Fruit fly (Drosophila melanogaster) whole organism, wandering third instar larva: ENCODE data around the gene Acsf3.

Source experiments
- Abd-B ChIP-seq: fragments of >200 bp; optimal IDR thresholded peaks from 2 replicates; lab custom pipeline; 2017; ENCODE audit warnings: missing biosample characterization, missing genetic modification characterization
- CG32264 ChIP-seq: fragments of 200-800 bp; sonication (Bioruptor generic); optimal IDR thresholded peaks from 2 replicates; lab custom pipeline; 2016; ENCODE audit warnings: missing biosample characterization, missing genetic modification characterization
- CG9705 ChIP-seq: fragments of 200-800 bp; sonication (Bioruptor generic); optimal IDR thresholded peaks from 2 replicates; lab custom pipeline; 2018; ENCODE audit warnings: missing biosample characterization, mild to moderate bottlenecking, missing genetic modification characterization
- CrebA ChIP-seq: fragments of 200-800 bp; sonication (Bioruptor generic); optimal IDR thresholded peaks from 2 replicates; lab custom pipeline; 2016; ENCODE audit warnings: missing biosample characterization, mild to moderate bottlenecking, missing genetic modification characterization, borderline replicate concordance
- Dfd ChIP-seq: fragments of >200 bp; optimal IDR thresholded peaks from 2 replicates; lab custom pipeline; 2017; ENCODE audit warnings: missing biosample characterization, missing genetic modification characterization
- Dif ChIP-seq: fragments of 200-275, 200-300 bp; sonication (Bioruptor generic); optimal IDR thresholded peaks from 2 replicates; lab custom pipeline; 2018; ENCODE audit warnings: missing biosample characterization, missing genetic modification characterization; ENCODE audit not compliant: partially characterized antibody
- GATAd ChIP-seq: sonication (Bioruptor generic); optimal IDR thresholded peaks from 2 replicates; lab custom pipeline; 2016; ENCODE audit warnings: missing biosample characterization, missing genetic modification characterization
- HLH106 ChIP-seq: fragments of 200-800 bp; optimal IDR thresholded peaks from 3 replicates; lab custom pipeline; 2019; ENCODE audit warnings: missing biosample characterization, mild to moderate bottlenecking, missing genetic modification characterization, moderate library complexity
- Hnf4 ChIP-seq: fragments of 200-800 bp; sonication (Bioruptor generic); optimal IDR thresholded peaks from 2 replicates; lab custom pipeline; 2016; ENCODE audit warnings: missing biosample characterization, mild to moderate bottlenecking, missing genetic modification characterization
- Hr78 ChIP-seq: fragments of >200 bp; optimal IDR thresholded peaks from 2 replicates; lab custom pipeline; 2017; ENCODE audit warnings: missing biosample characterization, missing genetic modification characterization
- Hr83 ChIP-seq: fragments of 200-300 bp; sonication (Bioruptor generic); optimal IDR thresholded peaks from 2 replicates; lab custom pipeline; 2016; ENCODE audit warnings: missing biosample characterization, mild to moderate bottlenecking, missing genetic modification characterization, moderate library complexity; ENCODE audit not compliant: poor library complexity, severe bottlenecking
- Jra ChIP-seq: sonication (Bioruptor generic); optimal IDR thresholded peaks from 2 replicates; lab custom pipeline; 2016; ENCODE audit warnings: missing biosample characterization, missing genetic modification characterization
- Mio ChIP-seq: sonication (Bioruptor generic); optimal IDR thresholded peaks from 2 replicates; lab custom pipeline; 2016; ENCODE audit warnings: missing biosample characterization, missing genetic modification characterization
- Myc ChIP-seq: fragments of >200 bp; optimal IDR thresholded peaks from 2 replicates; lab custom pipeline; 2017
- N ChIP-seq: fragments of >200 bp; optimal IDR thresholded peaks from 2 replicates; lab custom pipeline; 2018; ENCODE audit warnings: missing biosample characterization, missing external identifiers, missing genetic modification characterization
- OdsH ChIP-seq: fragments of 200-800 bp; sonication (Bioruptor generic); optimal IDR thresholded peaks from 2 replicates; lab custom pipeline; 2016; ENCODE audit warnings: missing biosample characterization, mild to moderate bottlenecking, missing genetic modification characterization
- Rel ChIP-seq, 2 experiments: fragments of 200-800 bp; sonication (Bioruptor generic) in 1 of 2; optimal IDR thresholded peaks; 2 replicates in 1 of 2; 3 replicates in 1 of 2; lab custom pipeline; 2016 to 2019; ENCODE audit warnings: mild to moderate bottlenecking in 2 of 2, missing biosample characterization in 2 of 2, missing genetic modification characterization in 2 of 2, moderate library complexity in 1 of 2
- Sp1 ChIP-seq: fragments of 200-800 bp; sonication (Bioruptor generic); optimal IDR thresholded peaks from 3 replicates; lab custom pipeline; 2019; ENCODE audit warnings: missing biosample characterization, mild to moderate bottlenecking, missing genetic modification characterization, moderate library complexity
- Vsx2 ChIP-seq: fragments of 200-300, 225-300 bp; sonication (Bioruptor generic); optimal IDR thresholded peaks from 2 replicates; lab custom pipeline; 2018; ENCODE audit warnings: missing biosample characterization, missing genetic modification characterization; ENCODE audit not compliant: partially characterized antibody
- br ChIP-seq: fragments of 200-800 bp; sonication (Bioruptor generic); optimal IDR thresholded peaks from 2 replicates; lab custom pipeline; 2016; ENCODE audit warnings: missing biosample characterization, missing genetic modification characterization
- brk ChIP-seq: fragments of 200-800 bp; sonication (Bioruptor generic); optimal IDR thresholded peaks from 2 replicates; lab custom pipeline; 2016; ENCODE audit warnings: missing biosample characterization, mild to moderate bottlenecking, missing genetic modification characterization
- dl ChIP-seq, 2 experiments: fragments of 175-275, 200-275 bp in 1 of 2; fragments of 200-275 bp in 1 of 2; sonication (Bioruptor generic); optimal IDR thresholded peaks; lab custom pipeline; 2018; ENCODE audit warnings: mild to moderate bottlenecking in 2 of 2, missing biosample characterization in 2 of 2, missing genetic modification characterization in 2 of 2, moderate library complexity in 2 of 2; ENCODE audit not compliant: partially characterized antibody in 2 of 2, insufficient read depth in 1 of 2
- dmrt93B ChIP-seq: fragments of 200-800 bp; sonication (Bioruptor generic); optimal IDR thresholded peaks from 2 replicates; lab custom pipeline; 2018; ENCODE audit warnings: missing biosample characterization, mild to moderate bottlenecking, missing genetic modification characterization
- dsf ChIP-seq: sonication (Bioruptor generic); optimal IDR thresholded peaks from 2 replicates; lab custom pipeline; 2016; ENCODE audit warnings: missing biosample characterization, missing genetic modification characterization, borderline replicate concordance
- ey ChIP-seq: fragments of 200-800 bp; sonication (Bioruptor generic); optimal IDR thresholded peaks from 2 replicates; lab custom pipeline; 2016; ENCODE audit warnings: missing biosample characterization, missing genetic modification characterization
- foxo ChIP-seq, 2 experiments: fragments of 200-800 bp; sonication (Bioruptor generic); optimal IDR thresholded peaks; 2 replicates in 1 of 2; 3 replicates in 1 of 2; lab custom pipeline; 2016 to 2017; ENCODE audit warnings: missing biosample characterization in 2 of 2, missing genetic modification characterization in 2 of 2
- fru ChIP-seq: fragments of 200-800 bp; sonication (Bioruptor generic); optimal IDR thresholded peaks from 3 replicates; lab custom pipeline; 2016; ENCODE audit warnings: missing biosample characterization, mild to moderate bottlenecking, missing genetic modification characterization
- h ChIP-seq: fragments of 200-800 bp; sonication (Bioruptor generic); optimal IDR thresholded peaks from 3 replicates; lab custom pipeline; 2016; ENCODE audit warnings: missing biosample characterization, mild to moderate bottlenecking, missing genetic modification characterization
- jim ChIP-seq: fragments of 175-275, 200-325 bp; sonication (Bioruptor generic); optimal IDR thresholded peaks from 2 replicates; lab custom pipeline; 2016; ENCODE audit warnings: missing biosample characterization, mild to moderate bottlenecking, missing genetic modification characterization
- lola ChIP-seq: fragments of >200 bp; optimal IDR thresholded peaks from 2 replicates; lab custom pipeline; 2017; ENCODE audit warnings: missing biosample characterization, missing genetic modification characterization
- pan ChIP-seq: fragments of >200 bp; optimal IDR thresholded peaks from 2 replicates; lab custom pipeline; 2017
- psq ChIP-seq: fragments of 200-800 bp; sonication (Bioruptor generic); optimal IDR thresholded peaks from 3 replicates; lab custom pipeline; 2017; ENCODE audit warnings: missing biosample characterization, mild to moderate bottlenecking, missing genetic modification characterization, moderate library complexity
- rgr ChIP-seq: fragments of 200-800 bp; sonication (Bioruptor generic); optimal IDR thresholded peaks from 3 replicates; lab custom pipeline; 2016; ENCODE audit warnings: missing biosample characterization, mild to moderate bottlenecking, missing genetic modification characterization
- sage ChIP-seq: fragments of 200-800 bp; sonication (Bioruptor generic); optimal IDR thresholded peaks from 2 replicates; lab custom pipeline; 2016; ENCODE audit warnings: missing biosample characterization, mild to moderate bottlenecking, missing genetic modification characterization
- sv ChIP-seq: fragments of 200-800 bp; sonication (Bioruptor generic); optimal IDR thresholded peaks from 3 replicates; lab custom pipeline; 2016; ENCODE audit warnings: missing biosample characterization, missing genetic modification characterization
- tai ChIP-seq: sonication (Bioruptor generic); optimal IDR thresholded peaks from 2 replicates; lab custom pipeline; 2016; ENCODE audit warnings: missing biosample characterization, missing genetic modification characterization
- usp ChIP-seq: fragments of >200 bp; optimal IDR thresholded peaks from 2 replicates; lab custom pipeline; 2017; ENCODE audit warnings: missing biosample characterization, missing genetic modification characterization
- woc ChIP-seq: sonication (Bioruptor generic); optimal IDR thresholded peaks from 2 replicates; lab custom pipeline; 2016; ENCODE audit warnings: missing biosample characterization, mild to moderate bottlenecking, missing genetic modification characterization

Gene Acsf3

DNA sequence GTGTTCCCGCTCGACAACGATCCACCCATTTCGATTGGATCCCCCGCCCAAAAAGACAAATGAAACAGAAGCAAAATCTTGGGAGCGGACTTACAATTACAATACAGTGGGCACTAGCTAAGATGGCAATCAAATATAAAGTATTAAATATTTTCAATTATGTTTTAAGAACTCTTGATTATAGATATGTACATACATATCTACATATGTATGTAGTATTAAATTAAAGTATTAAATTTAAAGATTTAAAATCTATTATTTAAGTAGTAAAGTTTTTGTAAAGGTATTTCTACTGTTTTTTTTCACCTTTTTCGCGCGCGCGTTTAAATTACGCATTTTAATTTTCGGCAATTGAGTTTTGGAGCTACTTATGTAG is 5.9 kb downstream of the Acsf3 start:
- TF ChIP-seq dsf (GFP tag; lab: Kevin White, UChicago) = no peak
- TF ChIP-seq sv = peak; percentile 26
- no peak for TF ChIP-seq N (GFP tag; lab: Kevin White, UChicago)
- TF ChIP-seq foxo (GFP tag; optimal IDR thresholded peaks at IDR 0.05; lab: Kevin White, UChicago) = no peak
- TF ChIP-seq CG9705 = no peak
- TF ChIP-seq Hr78 (GFP tag; lab: Kevin White, UChicago) = no peak
- no peak for TF ChIP-seq Jra (GFP tag; lab: Kevin White, UChicago)
- no peak for TF ChIP-seq Dfd
- TF ChIP-seq CG32264 (GFP tag; lab: Kevin White, UChicago) = no peak
- no peak for TF ChIP-seq Abd-B
- no peak for TF ChIP-seq Dif (GFP tag; lab: Kevin White, UChicago)
- no peak for TF ChIP-seq tai (GFP tag; lab: Kevin White, UChicago)
- TF ChIP-seq Myc (lab: Kevin White, UChicago) = no peak
- TF ChIP-seq OdsH (GFP tag; lab: Kevin White, UChicago) = no peak
- peak; percentile 41 for TF ChIP-seq HLH106 (tag; lab: Kevin White, UChicago)
- TF ChIP-seq Sp1 (GFP tag; lab: Kevin White, UChicago) = peak; percentile 35
- TF ChIP-seq brk (GFP tag; lab: Kevin White, UChicago) = no peak

DNA sequence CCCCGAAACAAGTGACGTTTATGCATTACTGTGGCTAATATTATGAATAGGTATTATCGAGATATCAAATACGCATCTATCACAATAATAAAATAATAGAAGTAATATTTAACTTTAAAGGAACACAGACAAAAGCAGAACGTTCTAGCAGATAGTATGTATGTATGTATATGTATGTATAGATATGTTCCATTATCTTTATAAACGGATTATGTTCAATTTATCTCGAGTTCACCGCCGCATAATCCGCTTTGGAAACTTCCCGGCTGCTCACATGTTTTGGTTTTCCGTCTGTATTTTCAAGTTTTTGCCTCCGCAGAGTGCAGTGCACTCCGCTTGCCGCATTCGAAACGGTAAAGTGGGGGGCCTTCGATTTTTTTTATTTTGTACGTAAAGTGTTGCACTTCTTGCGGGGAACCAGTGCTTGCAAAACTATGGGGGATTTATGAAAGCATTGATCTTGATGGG is 6.7 kb downstream of the Acsf3 start:
- TF ChIP-seq Hr83 (no peak), h (GFP tag; lab: Kevin White, UChicago) (peak; percentile 78), CG9705 (peak; percentile 41), rgr (GFP tag; lab: Kevin White, UChicago) (peak; percentile 60), CrebA (no peak), usp (no peak), dsf (GFP tag; lab: Kevin White, UChicago) (no peak), Hnf4 (GFP tag; lab: Kevin White, UChicago) (peak; percentile 3), Abd-B (no peak), tai (GFP tag; lab: Kevin White, UChicago) (no peak), psq (GFP tag; lab: Kevin White, UChicago) (peak; percentile 67), HLH106 (tag; lab: Kevin White, UChicago) (peak; percentile 81), dl (GFP tag; optimal IDR thresholded peaks at IDR 0.05; lab: Kevin White, UChicago; ENCODE audit: insufficient read depth in 1 of 2, partially characterized antibody in 2 of 2) (no peak), foxo (GFP tag; optimal IDR thresholded peaks at IDR 0.05; lab: Kevin White, UChicago) (peak in 1 of 2 experiments; percentile 89), brk (GFP tag; lab: Kevin White, UChicago) (peak; percentile 89), Myc (lab: Kevin White, UChicago) (no peak), Dfd (no peak), N (GFP tag; lab: Kevin White, UChicago) (no peak), Hr78 (GFP tag; lab: Kevin White, UChicago) (no peak), GATAd (GFP tag; lab: Kevin White, UChicago) (no peak), Rel (GFP tag; optimal IDR thresholded peaks at IDR 0.05; lab: Kevin White, UChicago) (peak; percentile 18), Rel (tag; optimal IDR thresholded peaks at IDR 0.05; lab: Kevin White, UChicago) (peak; percentile 12), Sp1 (GFP tag; lab: Kevin White, UChicago) (peak; percentile 81), ey (GFP tag; lab: Kevin White, UChicago) (peak; percentile 79), Mio (GFP tag; lab: Kevin White, UChicago) (no peak), Jra (GFP tag; lab: Kevin White, UChicago) (peak; percentile 3), dmrt93B (peak; percentile 53), fru (GFP tag; lab: Kevin White, UChicago) (peak; percentile 93), OdsH (GFP tag; lab: Kevin White, UChicago) (peak; percentile 69), Vsx2 (no peak), lola (GFP tag; lab: Kevin White, UChicago) (no peak), sv (no peak), pan (lab: Kevin White, UChicago) (no peak), br (peak; percentile 58), sage (peak; percentile 46), woc (GFP tag; lab: Kevin White, UChicago) (peak; percentile 64), CG32264 (GFP tag; lab: Kevin White, UChicago) (no peak), jim (GFP tag; lab: Kevin White, UChicago) (no peak), Dif (GFP tag; lab: Kevin White, UChicago) (no peak)
- TF ChIP-seq, all 38 proteins: peak for 18
